Worm (Caenorhabditis elegans) whole organism, L1 larva: Measurements from ENCODE around the gene F41C6.4.
A peak's percentile ranks its signal among the peaks of the same experiment; 100 is the strongest.

Experiments
- F16B12.6 ChIP-seq: fragments of 150-350 bp; optimal IDR thresholded peaks from 2 replicates; lab custom pipeline; 2014; ENCODE audit warnings: missing biosample characterization, missing genetic modification characterization
- ceh-82 ChIP-seq, 3 experiments: fragments of 150-350 bp in 1 of 3; sonication (generic microtip) in 2 of 3; optimal IDR thresholded peaks; 2 replicates each; lab custom pipeline; 2014 to 2017; ENCODE audit warnings: missing biosample characterization in 3 of 3, missing genetic modification characterization in 3 of 3
- ceh-90 ChIP-seq: sonication (generic microtip); optimal IDR thresholded peaks from 2 replicates; lab custom pipeline; 2016; ENCODE audit warnings: missing genetic modification characterization, missing compliant biosample characterization
- dsc-1 ChIP-seq: sonication (generic microtip); optimal IDR thresholded peaks from 2 replicates; lab custom pipeline; 2016; ENCODE audit warnings: mild to moderate bottlenecking, missing genetic modification characterization, missing compliant biosample characterization
- efl-1 ChIP-seq, 4 experiments: fragments of 150-350 bp; optimal IDR thresholded peaks in 3 of 4; peaks in 1 of 4; 1 replicate in 1 of 4; 2 replicates in 3 of 4; lab custom pipeline; 2014; ENCODE audit warnings: missing biosample characterization in 2 of 4, missing genetic modification characterization in 2 of 4, missing genetic modification reagents in 2 of 4
- efl-3 ChIP-seq: fragments of 200-800 bp; sonication (Bioruptor generic); optimal IDR thresholded peaks from 2 replicates; lab custom pipeline; 2018; ENCODE audit warnings: mild to moderate bottlenecking, missing genetic modification characterization, missing compliant biosample characterization
- egl-13 ChIP-seq: sonication (generic microtip); optimal IDR thresholded peaks from 2 replicates; lab custom pipeline; 2016; ENCODE audit warnings: missing genotype, missing genetic modification reagents, missing genetic modification characterization, missing compliant biosample characterization
- egl-27 ChIP-seq, 2 experiments: fragments of 150-350 bp in 1 of 2; sonication (generic microtip); optimal IDR thresholded peaks; 3 replicates each; lab custom pipeline; 2017 to 2018; ENCODE audit warnings: missing biosample characterization in 2 of 2, missing genetic modification characterization in 2 of 2, missing genetic modification reagents in 2 of 2
- elt-2 ChIP-seq: sonication (generic microtip); optimal IDR thresholded peaks from 2 replicates; lab custom pipeline; 2016; ENCODE audit warnings: missing genetic modification characterization, mild to moderate bottlenecking, inconsistent platforms, missing compliant biosample characterization, missing genetic modification reagents
- ets-5 ChIP-seq: fragments of 200-800 bp; sonication (Bioruptor generic); IDR thresholded peaks from 2 replicates; pipeline ENCODE4 v1.3.6; 2022; ENCODE audit warnings: missing genetic modification characterization, missing compliant biosample characterization
- fkh-10 ChIP-seq: sonication (generic microtip); optimal IDR thresholded peaks from 2 replicates; lab custom pipeline; 2017; ENCODE audit warnings: missing biosample characterization, missing genetic modification reagents, missing genetic modification characterization
- fkh-4 ChIP-seq: sonication (generic microtip); optimal IDR thresholded peaks from 2 replicates; lab custom pipeline; 2016; ENCODE audit warnings: missing compliant biosample characterization, missing genetic modification characterization, borderline replicate concordance
- fkh-8 ChIP-seq: sonication (generic microtip); optimal IDR thresholded peaks from 2 replicates; lab custom pipeline; 2016; ENCODE audit warnings: mild to moderate bottlenecking, missing genetic modification characterization, missing compliant biosample characterization
- fos-1 ChIP-seq: fragments of 150-350 bp; optimal IDR thresholded peaks from 2 replicates; lab custom pipeline; 2014; ENCODE audit warnings: missing biosample characterization, missing genetic modification characterization
- hlh-17 ChIP-seq: fragments of 200-800 bp; sonication (Bioruptor generic); optimal IDR thresholded peaks from 2 replicates; lab custom pipeline; 2018; ENCODE audit warnings: missing genetic modification characterization, mild to moderate bottlenecking, missing compliant biosample characterization, moderate library complexity, borderline replicate concordance
- irx-1 ChIP-seq: sonication (generic microtip); optimal IDR thresholded peaks from 2 replicates; lab custom pipeline; 2016; ENCODE audit warnings: missing genetic modification characterization, missing compliant biosample characterization
- lin-14 ChIP-seq: fragments of 200-800 bp; sonication (Bioruptor generic); optimal IDR thresholded peaks from 2 replicates; lab custom pipeline; 2018; ENCODE audit warnings: mild to moderate bottlenecking, missing genetic modification characterization, moderate library complexity, missing compliant biosample characterization
- lin-35 ChIP-seq, 2 experiments: fragments of 150-350 bp; optimal IDR thresholded peaks; 2 replicates each; lab custom pipeline; 2014; ENCODE audit warnings: missing biosample characterization in 2 of 2, missing genetic modification characterization in 2 of 2, missing genetic modification reagents in 2 of 2
- lin-39 ChIP-seq: fragments of 150-350 bp; optimal IDR thresholded peaks from 2 replicates; lab custom pipeline; 2014; ENCODE audit warnings: missing biosample characterization, missing genetic modification reagents, missing genetic modification characterization
- mdl-1 ChIP-seq, 2 experiments: fragments of 150-350 bp; optimal IDR thresholded peaks; 2 replicates each; lab custom pipeline; 2014 to 2017; ENCODE audit warnings: missing biosample characterization in 2 of 2, missing genetic modification characterization in 2 of 2, inconsistent platforms in 1 of 2
- nhr-20 ChIP-seq: sonication (generic microtip); optimal IDR thresholded peaks from 2 replicates; lab custom pipeline; 2016; ENCODE audit warnings: mild to moderate bottlenecking, missing genetic modification characterization, missing compliant biosample characterization
- nhr-237 ChIP-seq: fragments of 150-350 bp; optimal IDR thresholded peaks from 2 replicates; lab custom pipeline; 2014; ENCODE audit warnings: missing biosample characterization, missing genetic modification characterization
- nhr-28 ChIP-seq: fragments of 150-350 bp; optimal IDR thresholded peaks from 2 replicates; lab custom pipeline; 2014; ENCODE audit warnings: missing biosample characterization, missing genetic modification characterization
- nhr-47 ChIP-seq: sonication (generic microtip); optimal IDR thresholded peaks from 2 replicates; lab custom pipeline; 2016; ENCODE audit warnings: mild to moderate bottlenecking, missing genetic modification characterization, moderate library complexity, missing compliant biosample characterization
- nhr-71 ChIP-seq: sonication (generic microtip); optimal IDR thresholded peaks from 2 replicates; lab custom pipeline; 2016; ENCODE audit warnings: mild to moderate bottlenecking, missing genetic modification characterization, moderate library complexity, missing compliant biosample characterization
- nhr-77 ChIP-seq: fragments of 150-350 bp; optimal IDR thresholded peaks from 2 replicates; lab custom pipeline; 2014; ENCODE audit warnings: missing biosample characterization, missing genetic modification characterization
- nhr-84 ChIP-seq: sonication (generic microtip); optimal IDR thresholded peaks from 2 replicates; lab custom pipeline; 2017; ENCODE audit warnings: missing biosample characterization, missing genetic modification characterization
- nhr-85 ChIP-seq: sonication (generic microtip); peaks from one replicate; lab custom pipeline; 2016; ENCODE audit warnings: missing genetic modification characterization, inconsistent platforms, missing compliant biosample characterization
- nhr-90 ChIP-seq: sonication (generic microtip); optimal IDR thresholded peaks from 2 replicates; lab custom pipeline; 2016; ENCODE audit warnings: mild to moderate bottlenecking, missing genetic modification characterization, missing compliant biosample characterization; ENCODE audit not compliant: poor library complexity
- pqm-1 ChIP-seq: sonication (generic microtip); optimal IDR thresholded peaks from 3 replicates; lab custom pipeline; 2017; ENCODE audit warnings: missing biosample characterization, missing genetic modification characterization
- snpc-4 ChIP-seq: fragments of 150-350 bp; optimal IDR thresholded peaks from 2 replicates; lab custom pipeline; 2014; ENCODE audit warnings: missing biosample characterization, missing genetic modification characterization
- sox-4 ChIP-seq: sonication (generic microtip); optimal IDR thresholded peaks from 2 replicates; lab custom pipeline; 2016; ENCODE audit warnings: missing genetic modification characterization, missing compliant biosample characterization
- tbx-2 ChIP-seq: sonication (generic microtip); optimal IDR thresholded peaks from 2 replicates; lab custom pipeline; 2016; ENCODE audit warnings: missing genetic modification characterization, missing compliant biosample characterization
- unc-130 ChIP-seq: fragments of 150-350 bp; optimal IDR thresholded peaks from 2 replicates; lab custom pipeline; 2017; ENCODE audit warnings: missing biosample characterization, missing genetic modification characterization, inconsistent platforms
- xbp-1 ChIP-seq: sonication (generic microtip); optimal IDR thresholded peaks from 2 replicates; lab custom pipeline; 2016; ENCODE audit warnings: missing genetic modification characterization, missing compliant biosample characterization

F41C6.4 gene

DNA sequence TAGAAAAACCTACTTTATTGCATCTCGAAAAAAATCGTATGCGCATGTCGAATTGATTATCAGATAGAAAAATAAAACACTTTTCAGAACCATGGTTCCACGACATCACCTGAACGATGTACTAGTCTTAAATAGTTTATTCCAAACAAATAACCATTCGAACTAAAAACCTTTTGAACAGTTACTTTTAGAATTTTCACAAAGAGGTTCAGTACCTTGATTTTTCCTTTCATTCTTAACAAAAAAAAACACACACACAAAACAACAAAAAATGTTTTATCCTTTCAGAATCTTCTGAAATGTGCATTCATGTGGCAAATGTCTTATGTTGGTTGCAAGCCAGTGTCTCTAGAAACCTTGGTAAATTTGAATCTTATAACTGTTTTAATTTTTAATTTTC lies at the start of gene F41C6.4:
F41C6.4 (minus strand) TSS at position 101 of the 400 bp plus-strand sequence.
- TF ChIP-seq egl-27 (tag; optimal IDR thresholded peaks at IDR 0.05; lab: Kevin White, UChicago) (no peak), pqm-1 (tag; lab: Kevin White, UChicago) (no peak), nhr-71 (tag; lab: Kevin White, UChicago) (no peak), nhr-84 (tag; lab: Kevin White, UChicago) (no peak), lin-39 (tag; lab: Kevin White, UChicago) (no peak), hlh-17 (GFP tag; lab: Kevin White, UChicago) (no peak), ets-5 (GFP tag; lab: Robert Waterston, UW) (no peak), unc-130 (tag; lab: Kevin White, UChicago) (no peak), egl-13 (no peak), ceh-82 (tag; optimal IDR thresholded peaks at IDR 0.05; lab: Kevin White, UChicago) (no peak), fkh-10 (GFP tag; lab: Kevin White, UChicago) (no peak)

DNA sequence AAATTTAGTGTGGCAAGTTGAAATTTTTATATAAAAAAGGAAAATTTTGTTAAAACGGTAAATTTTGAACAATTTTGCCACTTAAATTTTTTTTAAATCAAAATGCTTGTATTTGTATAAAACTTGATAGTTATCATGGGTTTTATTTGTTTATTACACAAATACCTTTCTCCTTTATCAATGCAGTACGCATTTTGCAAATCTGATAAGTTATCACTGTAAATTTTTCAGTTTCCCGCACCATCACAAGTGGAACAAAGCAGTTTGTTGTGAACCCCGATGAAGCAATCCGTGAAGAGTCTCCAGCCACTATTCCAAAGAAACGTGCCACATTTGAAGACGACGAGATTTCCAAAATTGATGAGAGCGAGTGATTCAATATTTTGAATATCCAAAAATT lies 45.5 kb upstream of the F41C6.4 start:
- no peak for TF ChIP-seq irx-1 (tag; lab: Kevin White, UChicago)
- TF ChIP-seq nhr-77 (tag; lab: Kevin White, UChicago): no peak
- peak; percentile 63 for TF ChIP-seq elt-2 (tag; lab: Kevin White, UChicago)

DNA sequence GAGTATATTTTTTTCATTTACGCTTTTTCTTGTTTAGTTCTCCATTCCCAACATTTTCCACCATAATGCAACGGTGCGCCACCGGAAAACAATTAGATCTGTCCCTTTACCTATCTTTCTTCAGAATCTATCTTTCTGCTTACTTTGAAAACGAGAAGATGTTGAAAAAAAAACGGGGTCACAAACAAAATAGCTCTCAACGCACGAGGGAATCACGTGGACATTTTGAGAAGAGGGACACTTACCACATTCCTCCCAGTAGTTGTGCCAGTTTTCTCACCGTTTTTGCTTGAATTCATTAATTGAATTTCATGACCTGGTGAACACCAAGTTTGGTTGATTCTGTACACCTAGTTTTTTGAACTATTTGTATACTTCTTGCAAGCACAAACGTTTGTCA lies 41.5 kb upstream of the F41C6.4 start:
- TF ChIP-seq sox-4 (tag; lab: Kevin White, UChicago) (no peak), nhr-47 (tag; lab: Kevin White, UChicago) (peak; percentile 9), tbx-2 (peak; percentile 29), nhr-85 (peak; percentile 76), lin-14 (peak; percentile 69), nhr-28 (tag; lab: Kevin White, UChicago) (no peak), nhr-71 (tag; lab: Kevin White, UChicago) (peak; percentile 49), fkh-8 (tag; lab: Kevin White, UChicago) (peak; percentile 20)

DNA sequence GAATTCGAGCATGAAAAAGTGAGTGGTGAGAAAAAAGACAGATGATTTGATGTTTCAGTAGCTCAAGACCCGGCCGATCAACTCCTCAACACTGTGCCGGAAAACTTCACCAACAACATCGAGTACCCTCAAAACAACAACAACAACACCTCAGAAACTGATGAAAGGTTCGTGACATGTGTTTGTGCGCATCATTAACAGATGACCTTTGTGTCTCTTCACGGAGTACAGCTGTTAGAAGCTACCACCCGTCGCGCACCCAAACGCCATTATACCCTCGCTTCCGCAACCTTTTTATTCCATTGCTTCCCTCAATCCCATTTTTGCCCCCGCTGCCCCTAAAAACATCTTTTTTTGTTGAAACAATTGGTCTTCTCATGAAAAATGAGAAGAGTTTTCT lies 40.7 kb upstream of the F41C6.4 start:
- TF ChIP-seq fos-1 (tag; lab: Kevin White, UChicago) (no peak), lin-35 (GFP tag; optimal IDR thresholded peaks at IDR 0.05; lab: Kevin White, UChicago) (no peak), efl-1 (optimal IDR thresholded peaks at IDR 0.05; lab: Kevin White, UChicago) (no peak), efl-1 (GFP tag; optimal IDR thresholded peaks at IDR 0.05 in 1 of 2; lab: Kevin White, UChicago) (peak in 1 of 2 experiments; percentile 22), dsc-1 (tag; lab: Kevin White, UChicago) (peak; percentile 33)
- TF ChIP-seq, all 84 proteins: peak for 2

DNA sequence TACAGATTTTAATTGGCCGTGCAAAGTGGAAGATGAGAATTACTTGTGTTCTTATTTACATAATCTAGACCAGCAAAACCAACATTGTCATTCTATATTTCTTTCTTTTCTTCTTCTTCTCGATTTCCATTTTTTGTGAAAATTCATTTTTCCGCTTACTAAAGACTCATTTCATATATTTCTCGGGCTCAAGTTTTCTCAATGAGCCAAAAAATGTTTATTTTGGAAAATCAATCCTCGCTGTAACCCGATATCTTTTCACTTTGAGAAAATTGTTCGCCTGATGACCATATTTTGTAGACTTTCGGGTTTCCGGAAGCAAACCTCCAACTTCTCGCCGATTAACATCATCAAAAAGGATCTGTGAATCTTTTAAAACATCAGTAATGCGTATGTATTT lies 39.4 kb upstream of the F41C6.4 start, which contains the start of gene nhx-4:
nhx-4 (plus strand) TSS at position 301 of the 400 bp plus-strand sequence.
- TF ChIP-seq ceh-82 (tag; optimal IDR thresholded peaks at IDR 0.05; lab: Kevin White, UChicago) (no peak), snpc-4 (tag; lab: Kevin White, UChicago) (no peak), xbp-1 (no peak), nhr-20 (tag; lab: Kevin White, UChicago) (no peak)

DNA sequence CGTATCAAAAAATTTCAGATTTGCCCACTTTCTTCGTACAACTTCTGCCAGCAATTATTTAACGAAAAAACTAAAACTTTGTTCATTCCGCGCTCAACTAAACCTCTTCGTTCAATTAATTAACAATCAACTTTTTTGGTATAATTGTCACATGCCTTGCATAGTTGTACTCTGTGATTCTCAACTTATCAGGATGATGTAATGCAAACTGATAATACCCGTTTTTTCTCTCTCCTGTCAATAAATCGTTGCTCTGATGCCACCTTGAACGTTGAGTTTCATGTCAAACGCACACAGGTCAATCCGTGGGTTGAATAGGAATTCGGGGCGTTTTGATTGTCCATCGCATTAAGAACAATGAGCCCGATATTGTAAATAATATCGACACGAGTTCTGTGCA lies 31.0 kb upstream of the F41C6.4 start:
- TF ChIP-seq elt-2 (tag; lab: Kevin White, UChicago) (peak; percentile 77), mdl-1 (tag; optimal IDR thresholded peaks at IDR 0.05; lab: Kevin White, UChicago) (no peak), F16B12.6 (tag; lab: Kevin White, UChicago) (no peak), ceh-90 (tag; lab: Kevin White, UChicago) (no peak), nhr-90 (tag; lab: Kevin White, UChicago) (peak; percentile 14), pqm-1 (tag; lab: Kevin White, UChicago) (no peak), efl-3 (GFP tag; lab: Kevin White, UChicago) (no peak), fkh-4 (tag; lab: Kevin White, UChicago) (no peak), lin-35 (GFP tag; optimal IDR thresholded peaks at IDR 0.05; lab: Kevin White, UChicago) (peak in 1 of 2 experiments; percentile 32), fkh-8 (tag; lab: Kevin White, UChicago) (no peak), nhr-237 (tag; lab: Kevin White, UChicago) (no peak)
